Worm (Caenorhabditis elegans): Measurements from ENCODE around the gene pfas-1.

DNA sequence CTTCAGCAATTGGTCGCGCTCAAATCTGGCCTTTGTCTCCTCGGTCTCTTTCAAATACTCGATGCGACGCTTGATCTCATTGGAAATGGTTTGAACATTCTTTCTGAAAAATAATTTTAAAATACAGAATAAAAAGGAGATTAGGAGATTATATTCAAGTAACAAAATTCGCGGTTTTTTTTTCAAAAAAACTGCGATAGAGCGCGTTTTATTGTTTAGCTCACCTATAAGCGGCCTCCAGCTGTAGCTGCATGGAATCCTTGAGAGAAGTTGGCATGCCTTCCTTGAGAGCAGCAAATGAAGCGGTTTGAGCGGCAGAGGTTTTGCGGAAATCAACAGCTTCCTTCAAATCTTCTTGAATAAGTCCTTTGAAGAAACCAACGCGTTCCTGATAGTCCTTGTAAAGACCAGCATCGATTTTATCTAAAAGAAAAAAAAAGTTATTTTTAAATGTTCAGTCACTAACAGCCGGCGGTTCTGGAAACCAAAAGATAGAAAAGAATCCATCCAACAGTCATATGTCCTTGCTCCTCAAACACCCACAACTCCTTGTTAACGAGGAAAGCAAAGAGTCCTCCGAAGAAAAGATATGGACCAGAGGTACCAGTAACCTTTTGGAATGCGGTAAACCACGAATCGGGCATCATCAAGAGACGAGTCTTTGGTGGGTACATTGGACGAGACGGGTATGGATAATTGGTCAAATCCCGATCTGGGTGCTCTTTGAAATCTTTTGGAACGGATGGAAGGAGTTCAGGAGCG, 48.2 kb downstream of the pfas-1 start:
- no peak for TF ChIP-seq ztf-29 (GFP tag; IDR thresholded peaks at IDR 0.05)
- TF ChIP-seq flt-1 (GFP tag; IDR thresholded peaks at IDR 0.05) = no peak
